Fruit fly (Drosophila melanogaster) whole organism, prepupa: ENCODE results near the gene Arpc2.

Source experiments
- CG10631 ChIP-seq: fragments of 200-800 bp; sonication (Bioruptor generic); optimal IDR thresholded peaks from 2 replicates; lab custom pipeline; 2016; ENCODE audit warnings: missing biosample characterization, missing genetic modification characterization
- CG10669 ChIP-seq: fragments of 200-800 bp; sonication (Bioruptor generic); optimal IDR thresholded peaks from 3 replicates; lab custom pipeline; 2018; ENCODE audit warnings: missing biosample characterization, mild to moderate bottlenecking, missing genetic modification characterization, moderate library complexity
- CG34406 ChIP-seq: fragments of 200-800 bp; sonication (Bioruptor generic); optimal IDR thresholded peaks from 3 replicates; lab custom pipeline; 2016; ENCODE audit warnings: missing biosample characterization, missing genetic modification characterization
- CG6854 ChIP-seq: fragments of 200-800 bp; sonication (Bioruptor generic); optimal IDR thresholded peaks from 2 replicates; lab custom pipeline; 2017; ENCODE audit warnings: missing biosample characterization, mild to moderate bottlenecking, missing genetic modification characterization
- CG7368 ChIP-seq: fragments of 200-800 bp; sonication (Bioruptor generic); optimal IDR thresholded peaks from 3 replicates; lab custom pipeline; 2016; ENCODE audit warnings: missing biosample characterization, missing genetic modification characterization
- Eip75B ChIP-seq: fragments of 200-800 bp; sonication (Bioruptor generic); optimal IDR thresholded peaks from 3 replicates; lab custom pipeline; 2016; ENCODE audit warnings: missing biosample characterization, missing genetic modification characterization
- dac ChIP-seq: fragments of 200-800 bp; sonication (Bioruptor generic); optimal IDR thresholded peaks from 2 replicates; lab custom pipeline; 2017; ENCODE audit warnings: missing biosample characterization, mild to moderate bottlenecking, missing genetic modification characterization
- lz ChIP-seq: fragments of 200-800 bp; sonication (Bioruptor generic); optimal IDR thresholded peaks from 3 replicates; lab custom pipeline; 2016; ENCODE audit warnings: missing biosample characterization, missing genetic modification characterization

DNA sequence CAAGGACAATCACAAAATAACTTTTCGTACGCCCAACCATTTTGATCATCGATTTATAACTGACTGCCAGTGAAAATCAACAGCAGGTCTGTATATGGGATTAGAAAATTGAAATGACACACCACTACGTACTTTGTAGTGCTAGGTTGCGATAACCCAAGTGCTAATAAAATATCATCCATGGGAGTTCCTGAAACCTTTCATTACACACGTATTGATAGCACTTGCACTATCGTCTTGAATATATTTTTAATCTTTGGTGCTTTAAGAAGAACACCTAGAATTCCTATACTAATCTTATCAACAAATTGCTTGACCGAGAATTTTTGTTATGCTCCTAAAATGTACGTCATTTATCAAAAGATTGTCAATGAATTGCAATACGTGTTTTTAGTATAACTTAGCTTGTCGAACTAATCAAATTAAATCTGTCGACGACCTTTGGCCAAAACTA, 42.8 kb upstream of the Arpc2 start, which contains the start of gene Ugt37A1:
- no peak for TF ChIP-seq Eip75B (GFP tag; lab: Kevin White, UChicago)
- no peak for TF ChIP-seq CG6854 (GFP tag; lab: Kevin White, UChicago)
- TF ChIP-seq dac: no peak
- no peak for TF ChIP-seq CG7368 (GFP tag; lab: Kevin White, UChicago)
- no peak for TF ChIP-seq lz (GFP tag; lab: Kevin White, UChicago)
- TF ChIP-seq CG34406 (GFP tag; lab: Kevin White, UChicago): no peak
- TF ChIP-seq CG10669 (GFP tag; lab: Kevin White, UChicago): no peak
- no peak for TF ChIP-seq CG10631 (GFP tag; lab: Kevin White, UChicago)
